Worm (Caenorhabditis elegans): ENCODE data around the gene T04F3.5.

The T04F3.5 gene

ce11 chrV:11782809-11783440 is 22.5 kb downstream of the T04F3.5 start, which contains the start of gene F55A11.11:
Gene F55A11.11, plus strand, starts transcription at chrV:11783149.
- TF ChIP-seq dmd-8 (GFP tag; IDR thresholded peaks at IDR 0.05), result peak; percentile 98; the same call in 1 of the 2 replicates
- TF ChIP-seq mes-2 (tag; optimal IDR thresholded peaks at IDR 0.05; ENCODE audit: poor library complexity, severe bottlenecking), result peak; percentile 80
- no peak for TF ChIP-seq nhr-237 (tag; optimal IDR thresholded peaks at IDR 0.05)
- peak; percentile 95 for TF ChIP-seq ctbp-1 (GFP tag; IDR thresholded peaks at IDR 0.05)
- TF ChIP-seq ZK546.5 (tag; optimal IDR thresholded peaks at IDR 0.05), result no peak
- no peak for TF ChIP-seq aly-2 (tag; optimal IDR thresholded peaks at IDR 0.05)
- peak; percentile 83 for TF ChIP-seq mep-1 (tag; optimal IDR thresholded peaks at IDR 0.05)
- TF ChIP-seq pqm-1 (tag; optimal IDR thresholded peaks at IDR 0.05), result no peak
- TF ChIP-seq mdt-29 (GFP tag; IDR thresholded peaks at IDR 0.05), result peak; percentile 88
- TF ChIP-seq tra-1 (GFP tag; IDR thresholded peaks at IDR 0.05), result peak; percentile 94
- peak; percentile 98 for TF ChIP-seq F26F4.8 (GFP tag; conservative IDR thresholded peaks at IDR 0.05)
- TF ChIP-seq dve-1 (tag; optimal IDR thresholded peaks at IDR 0.05; ENCODE audit: insufficient read depth), result peak; percentile 80
- TF ChIP-seq lin-29 (GFP tag; IDR thresholded peaks at IDR 0.05), result peak; percentile 86
- TF ChIP-seq Y75B8A.6 (GFP tag; IDR thresholded peaks at IDR 0.05), result peak; percentile 82
- no peak for TF ChIP-seq fkh-10 (GFP tag; optimal IDR thresholded peaks at IDR 0.05)
- peak; percentile 87 for TF ChIP-seq lin-13 (GFP tag; optimal IDR thresholded peaks at IDR 0.05)
- peak; percentile 95 for TF ChIP-seq lin-1 (GFP tag; IDR thresholded peaks at IDR 0.05)
- peak; percentile 84 for TF ChIP-seq rbr-2 (tag; optimal IDR thresholded peaks at IDR 0.05)
- peak in 1 of 2 experiments; percentile 95 for TF ChIP-seq unc-62 (GFP tag; optimal IDR thresholded peaks at IDR 0.05 in 1 of 2)
- no peak for TF ChIP-seq unc-62 (tag; optimal IDR thresholded peaks at IDR 0.05)
- no peak for TF ChIP-seq nhr-10 (tag; optimal IDR thresholded peaks at IDR 0.05)
- peak; percentile 14 for TF ChIP-seq jun-1 (tag; optimal IDR thresholded peaks at IDR 0.05)
- TF ChIP-seq hif-1 (tag; optimal IDR thresholded peaks at IDR 0.05), result peak; percentile 57 to 80
- TF ChIP-seq nhr-25 (tag; optimal IDR thresholded peaks at IDR 0.05; ENCODE audit: borderline replicate concordance, insufficient read depth), result peak; percentile 60
- TF ChIP-seq gei-8 (GFP tag; optimal IDR thresholded peaks at IDR 0.05), result peak; percentile 95
- TF ChIP-seq Y5F2A.4 (GFP tag; optimal IDR thresholded peaks at IDR 0.05), result peak; percentile 93
- TF ChIP-seq ceh-62 (tag; optimal IDR thresholded peaks at IDR 0.05), result no peak
- TF ChIP-seq spr-3 (GFP tag; optimal IDR thresholded peaks at IDR 0.05), result peak; percentile 79
- TF ChIP-seq nhr-28 (tag; optimal IDR thresholded peaks at IDR 0.05), result peak; percentile 50
- TF ChIP-seq dmd-6 (GFP tag; IDR thresholded peaks at IDR 0.05), result peak; percentile 75
- peak; percentile 94 for TF ChIP-seq arid-1 (GFP tag; conservative IDR thresholded peaks at IDR 0.05)
- TF ChIP-seq spr-1 (tag; optimal IDR thresholded peaks at IDR 0.05), result peak; percentile 91
- peak; percentile 91 for TF ChIP-seq saeg-2 (GFP tag; IDR thresholded peaks at IDR 0.05)
- no peak for TF ChIP-seq tag-97 (GFP tag; IDR thresholded peaks at IDR 0.05)
- peak; percentile 89 for TF ChIP-seq zip-11 (GFP tag; IDR thresholded peaks at IDR 0.05)
- TF ChIP-seq ceh-32 (tag; optimal IDR thresholded peaks at IDR 0.05; ENCODE audit: poor library complexity), result peak; percentile 56
- peak; percentile 90 for TF ChIP-seq nhr-111 (GFP tag; optimal IDR thresholded peaks at IDR 0.05)
- no peak for TF ChIP-seq lin-39 (tag; optimal IDR thresholded peaks at IDR 0.05)
- TF ChIP-seq snpc-4 (tag; optimal IDR thresholded peaks at IDR 0.05), result no peak
- peak; percentile 79 for TF ChIP-seq T20F7.1 (GFP tag; optimal IDR thresholded peaks at IDR 0.05)
- no peak for TF ChIP-seq unc-39 (tag; optimal IDR thresholded peaks at IDR 0.05)
- TF ChIP-seq egl-43 (GFP tag; IDR thresholded peaks at IDR 0.05), result peak; percentile 99
- peak; percentile 93 for TF ChIP-seq php-3 (GFP tag; IDR thresholded peaks at IDR 0.05)
- peak; percentile 92 for TF ChIP-seq ceh-44 (GFP tag; IDR thresholded peaks at IDR 0.05)
- TF ChIP-seq egl-27 (tag; optimal IDR thresholded peaks at IDR 0.05), result no peak
- no peak for TF ChIP-seq lin-15B (tag; optimal IDR thresholded peaks at IDR 0.05)
- peak; percentile 93 for TF ChIP-seq T26A8.4 (GFP tag; IDR thresholded peaks at IDR 0.05)
- TF ChIP-seq set-16 (GFP tag; IDR thresholded peaks at IDR 0.05), result no peak; the same call in 1 of the 2 replicates
- TF ChIP-seq nhr-6 (tag; optimal IDR thresholded peaks at IDR 0.05), result peak; percentile 22
- peak; percentile 87 for TF ChIP-seq lin-38 (GFP tag; IDR thresholded peaks at IDR 0.05)
